Worm (Caenorhabditis elegans) whole organism, L3 larva: Measurements from ENCODE around the gene Y82E9BR.10.

ENCODE experiments used
- R02D3.7 ChIP-seq: fragments of 150-350 bp; optimal IDR thresholded peaks from 2 replicates; lab custom pipeline; 2014; ENCODE audit warnings: missing biosample characterization, missing genetic modification characterization
- aly-2 ChIP-seq: fragments of 150-350 bp; optimal IDR thresholded peaks from 2 replicates; lab custom pipeline; 2014; ENCODE audit warnings: missing biosample characterization, missing genetic modification characterization
- ama-1 ChIP-seq: fragments of 150-350 bp; optimal IDR thresholded peaks from 2 replicates; lab custom pipeline; 2018
- ceh-16 ChIP-seq: sonication (generic microtip); optimal IDR thresholded peaks from 2 replicates; lab custom pipeline; 2017; ENCODE audit warnings: missing biosample characterization, missing genetic modification characterization
- ceh-28 ChIP-seq: fragments of 150-350 bp; optimal IDR thresholded peaks from 2 replicates; lab custom pipeline; 2014; ENCODE audit warnings: missing biosample characterization, missing genetic modification reagents, missing genetic modification characterization
- ceh-82 ChIP-seq: fragments of 150-350 bp; optimal IDR thresholded peaks from 2 replicates; lab custom pipeline; 2014; ENCODE audit warnings: missing biosample characterization, missing genetic modification characterization
- daf-12 ChIP-seq: fragments of 150-350 bp; optimal IDR thresholded peaks from 2 replicates; lab custom pipeline; 2014; ENCODE audit warnings: missing biosample characterization, missing genetic modification reagents, missing genetic modification characterization
- egl-27 ChIP-seq: sonication (generic microtip); optimal IDR thresholded peaks from 4 replicates; lab custom pipeline; 2017; ENCODE audit warnings: missing biosample characterization, missing genetic modification reagents, missing genetic modification characterization
- egl-5 ChIP-seq: fragments of 150-350 bp; optimal IDR thresholded peaks from 2 replicates; lab custom pipeline; 2017; ENCODE audit warnings: missing biosample characterization, missing genetic modification reagents, missing genetic modification characterization, inconsistent platforms
- elt-1 ChIP-seq: fragments of 150-350 bp; optimal IDR thresholded peaks from 2 replicates; lab custom pipeline; 2014; ENCODE audit warnings: missing biosample characterization, missing genetic modification characterization
- elt-2 ChIP-seq: sonication (generic microtip); optimal IDR thresholded peaks from 2 replicates; lab custom pipeline; 2016; ENCODE audit warnings: missing genetic modification reagents, mild to moderate bottlenecking, missing genetic modification characterization, missing compliant biosample characterization
- fkh-10 ChIP-seq: sonication (generic microtip); optimal IDR thresholded peaks from 2 replicates; lab custom pipeline; 2017; ENCODE audit warnings: missing biosample characterization, missing genetic modification reagents, missing genetic modification characterization
- hmg-11 ChIP-seq: sonication (generic microtip); optimal IDR thresholded peaks from 2 replicates; lab custom pipeline; 2016; ENCODE audit warnings: missing genetic modification characterization, missing compliant biosample characterization
- lin-15B ChIP-seq: fragments of 150-350 bp; optimal IDR thresholded peaks from 2 replicates; lab custom pipeline; 2014; ENCODE audit warnings: missing biosample characterization, missing genetic modification characterization
- lin-39 ChIP-seq: fragments of 150-350 bp; optimal IDR thresholded peaks from 2 replicates; lab custom pipeline; 2018; ENCODE audit warnings: missing biosample characterization, missing genetic modification reagents, missing genetic modification characterization
- lsy-12 ChIP-seq: sonication (generic microtip); optimal IDR thresholded peaks from 2 replicates; lab custom pipeline; 2016; ENCODE audit warnings: mild to moderate bottlenecking, missing genetic modification characterization, missing compliant biosample characterization
- mml-1 ChIP-seq: fragments of 150-350 bp; sonication (generic microtip); optimal IDR thresholded peaks from 3 replicates; lab custom pipeline; 2014; ENCODE audit warnings: missing biosample characterization, missing genetic modification characterization
- nfya-1 ChIP-seq: sonication (generic microtip); optimal IDR thresholded peaks from 2 replicates; lab custom pipeline; 2017; ENCODE audit warnings: missing genetic modification characterization, mild to moderate bottlenecking, missing compliant biosample characterization, antibody characterized with exemption, moderate library complexity; ENCODE audit not compliant: insufficient read depth
- nhr-23 ChIP-seq: fragments of 150-350 bp; optimal IDR thresholded peaks from 2 replicates; lab custom pipeline; 2014; ENCODE audit warnings: missing biosample characterization, missing genetic modification reagents, missing genetic modification characterization
- nhr-237 ChIP-seq: fragments of 150-350 bp; optimal IDR thresholded peaks from 2 replicates; lab custom pipeline; 2014; ENCODE audit warnings: missing biosample characterization, missing genetic modification characterization
- nhr-28 ChIP-seq: fragments of 150-350 bp; optimal IDR thresholded peaks from 2 replicates; lab custom pipeline; 2014; ENCODE audit warnings: missing biosample characterization, missing genetic modification characterization
- nhr-43 ChIP-seq: sonication (generic microtip); optimal IDR thresholded peaks from 2 replicates; lab custom pipeline; 2016; ENCODE audit warnings: mild to moderate bottlenecking, missing genetic modification characterization, missing compliant biosample characterization; ENCODE audit not compliant: poor library complexity, severe bottlenecking
- nhr-67 ChIP-seq: fragments of 150-350 bp; optimal IDR thresholded peaks from 2 replicates; lab custom pipeline; 2014; ENCODE audit warnings: missing biosample characterization, missing genetic modification characterization
- nhr-76 ChIP-seq: fragments of 150-350 bp; sonication (generic microtip); optimal IDR thresholded peaks from 5 replicates; lab custom pipeline; 2014; ENCODE audit warnings: missing biosample characterization, missing genetic modification characterization
- nhr-77 ChIP-seq: fragments of 150-350 bp; optimal IDR thresholded peaks from 2 replicates; lab custom pipeline; 2014; ENCODE audit warnings: missing biosample characterization, missing genetic modification characterization
- pqm-1 ChIP-seq: fragments of 150-350 bp; optimal IDR thresholded peaks from 2 replicates; lab custom pipeline; 2017; ENCODE audit warnings: missing biosample characterization, missing genetic modification characterization, inconsistent platforms
- sea-2 ChIP-seq: fragments of 150-350 bp; sonication (generic microtip); optimal IDR thresholded peaks from 4 replicates; lab custom pipeline; 2014; ENCODE audit warnings: missing biosample characterization, missing genetic modification reagents, missing genetic modification characterization
- skn-1 ChIP-seq: fragments of 150-350 bp; optimal IDR thresholded peaks from 2 replicates; lab custom pipeline; 2014; ENCODE audit warnings: missing biosample characterization, missing genetic modification characterization
- snpc-4 ChIP-seq: fragments of 150-350 bp; optimal IDR thresholded peaks from 2 replicates; lab custom pipeline; 2014; ENCODE audit warnings: missing biosample characterization, missing genetic modification characterization
- tbx-2 ChIP-seq: sonication (generic microtip); optimal IDR thresholded peaks from 2 replicates; lab custom pipeline; 2016; ENCODE audit warnings: mild to moderate bottlenecking, missing genetic modification characterization, missing compliant biosample characterization
- unc-39 ChIP-seq: sonication (generic microtip); optimal IDR thresholded peaks from 4 replicates; lab custom pipeline; 2017; ENCODE audit warnings: missing biosample characterization, missing genetic modification characterization
- ztf-4 ChIP-seq: fragments of 150-350 bp; optimal IDR thresholded peaks from 2 replicates; lab custom pipeline; 2014; ENCODE audit warnings: missing biosample characterization, missing genetic modification characterization

Y82E9BR.10 gene

DNA sequence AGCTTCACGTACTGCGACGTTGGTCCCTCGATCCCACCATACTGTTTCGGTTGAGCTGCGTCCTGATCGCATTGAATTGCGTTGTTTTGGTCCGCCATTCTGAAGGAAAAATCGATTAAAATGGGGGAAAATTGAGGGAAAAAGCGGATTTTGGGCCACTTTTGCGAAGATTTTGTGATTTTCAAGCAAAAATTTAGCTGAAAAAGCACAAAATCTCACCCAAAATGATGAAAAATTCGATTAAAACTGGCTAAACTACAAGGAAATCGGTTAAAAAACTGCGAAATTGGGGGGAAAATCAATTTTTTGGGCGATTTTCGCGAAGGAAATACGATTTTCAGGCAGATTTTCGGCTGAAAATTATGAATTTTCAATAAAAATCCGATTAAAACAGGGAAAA lies 41.7 kb upstream of the Y82E9BR.10 start, which contains the start of gene elc-1:
TSS of gene elc-1 (minus strand) at position 101 of the 400 bp plus-strand sequence.
- no peak for TF ChIP-seq nhr-237 (tag; lab: Kevin White, UChicago)
- TF ChIP-seq nhr-77 (tag; lab: Kevin White, UChicago) = no peak
- TF ChIP-seq nhr-28 (tag; lab: Kevin White, UChicago) = no peak
- no peak for TF ChIP-seq nhr-43
- TF ChIP-seq egl-27 (tag; lab: Kevin White, UChicago) = no peak
- TF ChIP-seq sea-2 (GFP tag; lab: Kevin White, UChicago) = no peak
- no peak for TF ChIP-seq fkh-10 (GFP tag; lab: Kevin White, UChicago)
- TF ChIP-seq hmg-11 (tag; lab: Kevin White, UChicago) = no peak
- TF ChIP-seq ama-1 = no peak
- TF ChIP-seq R02D3.7 (tag; lab: Kevin White, UChicago) = no peak
- no peak for TF ChIP-seq egl-5 (tag; lab: Kevin White, UChicago)
- no peak for TF ChIP-seq aly-2

DNA sequence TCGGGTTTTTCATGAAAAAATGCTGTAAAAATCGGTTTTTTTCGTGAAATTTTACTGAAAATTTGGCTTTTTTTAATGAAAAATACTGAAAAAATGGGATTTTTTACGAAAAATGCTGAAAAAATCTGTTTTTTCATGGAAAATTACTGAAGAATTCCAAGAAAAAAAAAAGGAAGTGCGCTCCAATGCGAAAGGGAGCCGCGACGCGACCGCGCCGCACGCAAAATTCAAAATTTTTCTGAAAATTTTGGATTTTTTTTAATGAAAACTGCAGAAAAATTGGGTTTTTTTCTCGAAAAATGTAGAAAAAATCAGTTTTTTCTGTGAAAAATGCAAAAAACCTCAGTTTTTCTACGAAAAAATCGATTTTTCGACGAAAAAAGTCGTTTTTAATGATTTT lies 41.2 kb upstream of the Y82E9BR.10 start:
- no peak for TF ChIP-seq lin-15B
- no peak for TF ChIP-seq daf-12 (tag; lab: Kevin White, UChicago)
- no peak for TF ChIP-seq ama-1
- TF ChIP-seq nhr-77 (tag; lab: Kevin White, UChicago) = no peak
- TF ChIP-seq ztf-4 (tag; lab: Kevin White, UChicago) = no peak
- no peak for TF ChIP-seq nhr-28 (tag; lab: Kevin White, UChicago)
- no peak for TF ChIP-seq pqm-1
- TF ChIP-seq fkh-10 (GFP tag; lab: Kevin White, UChicago) = no peak
- TF ChIP-seq ceh-16 (tag; lab: Kevin White, UChicago) = no peak

DNA sequence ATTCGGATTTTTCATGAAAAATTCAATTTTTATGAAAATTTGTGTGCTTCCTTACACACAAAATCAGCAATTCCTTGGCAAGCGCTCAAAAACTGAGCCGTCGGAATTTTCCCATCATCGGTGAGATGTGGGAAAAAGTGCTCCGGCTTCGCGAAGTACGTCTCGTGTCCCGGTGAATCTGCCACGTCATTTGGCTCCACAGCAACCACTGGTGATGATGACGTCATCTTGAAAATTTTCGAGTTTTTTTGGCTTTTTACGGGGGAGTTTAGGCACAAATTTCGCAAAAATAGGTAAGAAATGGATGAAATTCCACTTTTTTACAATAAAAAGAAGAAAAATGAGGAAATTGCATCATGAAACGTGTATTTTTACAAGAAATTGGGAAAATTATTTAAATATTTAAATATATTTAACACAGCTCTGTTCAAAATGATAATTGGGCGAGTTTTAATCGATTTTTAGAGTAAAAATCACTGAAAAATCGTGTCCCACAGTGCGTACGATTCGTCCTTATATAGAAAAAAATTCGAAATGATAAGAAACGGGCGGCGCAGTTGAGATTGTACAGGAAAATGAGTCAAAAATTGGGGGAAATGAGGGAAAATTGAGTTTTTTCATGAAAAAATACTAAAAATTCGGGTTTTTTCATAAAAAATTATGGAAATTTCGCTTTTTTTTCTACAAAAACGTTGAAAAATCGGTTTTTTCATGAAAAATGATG lies 38.7 kb upstream of the Y82E9BR.10 start, which contains the start of gene Y82E9BR.14:
TSS of gene Y82E9BR.14 (minus strand) at position 227 of the 724 bp plus-strand sequence.
- TF ChIP-seq pqm-1 (peak; percentile 19), hmg-11 (tag; lab: Kevin White, UChicago) (no peak), egl-5 (tag; lab: Kevin White, UChicago) (no peak), lin-39 (tag; lab: Kevin White, UChicago) (no peak), mml-1 (tag; lab: Kevin White, UChicago) (no peak), nhr-67 (tag; lab: Kevin White, UChicago) (no peak), nhr-23 (tag; lab: Kevin White, UChicago) (no peak), elt-2 (tag; lab: Kevin White, UChicago) (peak; percentile 45)

DNA sequence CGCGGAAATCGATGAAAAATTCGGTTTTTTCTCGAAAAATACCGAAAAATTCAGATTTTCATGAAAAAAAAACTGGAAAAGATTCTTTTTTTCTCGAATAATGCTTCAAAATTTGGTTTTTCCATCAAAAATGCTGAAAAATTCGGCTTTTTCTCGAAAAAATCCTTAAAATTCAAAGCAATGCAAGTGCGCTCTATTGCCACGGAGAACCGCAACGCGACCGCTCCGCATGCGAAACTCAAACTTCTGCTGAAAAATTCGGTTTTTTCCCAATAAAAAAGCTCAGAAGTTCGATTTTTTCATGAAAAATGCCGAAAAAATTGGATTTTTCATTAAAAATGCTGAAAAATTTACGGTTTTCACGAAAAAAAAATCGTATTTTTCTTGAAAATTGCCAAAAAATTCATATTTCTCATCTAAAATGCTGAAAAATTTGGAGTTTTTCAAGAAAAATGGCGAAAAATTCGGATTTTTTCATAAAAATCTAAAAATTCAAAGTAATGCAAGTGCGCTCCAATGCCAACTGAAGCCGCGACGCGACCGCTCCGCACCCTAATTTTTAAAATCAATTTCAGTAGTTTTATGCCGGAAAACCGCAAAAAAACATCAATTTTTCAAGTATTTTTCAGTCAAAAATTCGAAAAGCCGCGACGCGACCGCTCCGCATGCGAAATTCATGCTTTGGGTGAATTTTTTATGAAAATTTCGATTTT lies 37.9 kb upstream of the Y82E9BR.10 start:
- TF ChIP-seq lin-15B (no peak), ceh-28 (tag; lab: Kevin White, UChicago) (no peak), elt-2 (tag; lab: Kevin White, UChicago) (no peak), sea-2 (GFP tag; lab: Kevin White, UChicago) (no peak), nhr-77 (tag; lab: Kevin White, UChicago) (no peak), tbx-2 (no peak), nhr-43 (no peak), unc-39 (no peak), snpc-4 (tag; lab: Kevin White, UChicago) (no peak), elt-1 (tag; lab: Kevin White, UChicago) (no peak), mml-1 (tag; lab: Kevin White, UChicago) (no peak), ama-1 (no peak), nfya-1 (tag; lab: Kevin White, UChicago) (no peak), skn-1 (no peak), egl-5 (tag; lab: Kevin White, UChicago) (no peak), nhr-237 (tag; lab: Kevin White, UChicago) (no peak), nhr-23 (tag; lab: Kevin White, UChicago) (no peak)

DNA sequence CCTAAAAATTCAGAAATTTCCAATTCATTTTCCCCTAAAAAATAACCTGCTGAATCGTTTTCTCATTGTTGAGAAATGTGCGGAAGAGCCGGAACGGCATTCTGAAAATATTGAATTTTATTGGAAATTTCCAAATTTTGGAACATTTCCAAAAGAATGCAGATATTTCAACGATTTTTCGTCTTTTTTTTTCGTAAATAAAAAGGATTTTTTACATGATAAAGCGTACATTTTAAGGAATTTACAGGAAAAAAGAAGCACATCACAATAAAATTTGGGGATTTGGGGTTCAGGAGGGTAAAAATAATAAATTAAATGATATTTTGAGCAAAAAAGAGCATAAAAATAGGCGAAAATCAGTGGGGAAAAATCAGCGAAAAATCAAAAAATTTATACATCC lies 33.7 kb upstream of the Y82E9BR.10 start, which contains the start of gene Y82E9BR.22:
TSS of gene Y82E9BR.22 (minus strand) at position 101 of the 400 bp plus-strand sequence.
- no peak for TF ChIP-seq lsy-12 (tag; lab: Kevin White, UChicago)
- TF ChIP-seq nfya-1 (tag; lab: Kevin White, UChicago) = no peak
- TF ChIP-seq nhr-77 (tag; lab: Kevin White, UChicago) = no peak
- TF ChIP-seq ceh-28 (tag; lab: Kevin White, UChicago) = no peak
- TF ChIP-seq daf-12 (tag; lab: Kevin White, UChicago) = no peak
- TF ChIP-seq lin-15B = no peak
- TF ChIP-seq nhr-76 = no peak
- no peak for TF ChIP-seq ceh-82
